Fruit fly (Drosophila melanogaster) whole organism, embryonic: ENCODE results near the gene eIF4A.
A peak's percentile ranks its signal among the peaks of the same experiment; 100 is the strongest.

Experiments used
- Antp ChIP-seq: fragments of 200-800 bp; sonication (Bioruptor generic); optimal IDR thresholded peaks from 3 replicates; lab custom pipeline; 2016; ENCODE audit warnings: missing biosample characterization, missing genetic modification characterization
- Atf-2 ChIP-seq: fragments of 200-800 bp; sonication (Bioruptor generic); optimal IDR thresholded peaks from 2 replicates; lab custom pipeline; 2016; ENCODE audit warnings: missing biosample characterization, missing genetic modification characterization
- Bteb2 ChIP-seq: fragments of 200-800 bp; sonication (Bioruptor generic); optimal IDR thresholded peaks from 2 replicates; lab custom pipeline; 2016; ENCODE audit warnings: missing biosample characterization, missing genetic modification characterization
- CG10209 ChIP-seq: fragments of 200-800 bp; sonication (Bioruptor generic); optimal IDR thresholded peaks from 3 replicates; lab custom pipeline; 2017; ENCODE audit warnings: missing biosample characterization, mild to moderate bottlenecking, missing genetic modification characterization, missing genetic modification reagents
- CG12391 ChIP-seq: fragments of 200-800 bp; sonication (Bioruptor generic); optimal IDR thresholded peaks from 3 replicates; lab custom pipeline; 2018; ENCODE audit warnings: missing biosample characterization, mild to moderate bottlenecking, missing genetic modification characterization, moderate library complexity
- CG14441 ChIP-seq: fragments of 200-800 bp; sonication (Bioruptor generic); IDR thresholded peaks from 2 replicates; pipeline ENCODE4 v1.3.6; 2022; ENCODE audit warnings: missing biosample characterization, missing genetic modification characterization
- CG14710 ChIP-seq: fragments of 200-800 bp; sonication (Bioruptor generic); optimal IDR thresholded peaks from 3 replicates; lab custom pipeline; 2019; ENCODE audit warnings: missing biosample characterization, mild to moderate bottlenecking, missing genetic modification characterization, moderate library complexity
- CG31224 ChIP-seq: fragments of 200-800 bp; sonication (Bioruptor generic); IDR thresholded peaks from 2 replicates; pipeline ENCODE4 v1.3.6; 2022; ENCODE audit warnings: missing biosample characterization, missing genetic modification characterization
- CG3838 ChIP-seq: fragments of 200-800 bp; sonication (Bioruptor generic); optimal IDR thresholded peaks from 3 replicates; lab custom pipeline; 2016; ENCODE audit warnings: missing biosample characterization, missing genetic modification characterization
- CG4328 ChIP-seq: fragments of 200-800 bp; sonication (Bioruptor generic); optimal IDR thresholded peaks from 3 replicates; lab custom pipeline; 2017; ENCODE audit warnings: missing biosample characterization, missing genetic modification reagents, missing genetic modification characterization
- CG4424 ChIP-seq: fragments of 200-800 bp; sonication (Bioruptor generic); optimal IDR thresholded peaks from 3 replicates; lab custom pipeline; 2016; ENCODE audit warnings: missing biosample characterization, missing genetic modification characterization
- CG7786 ChIP-seq: fragments of 200-800 bp; sonication (Bioruptor generic); optimal IDR thresholded peaks from 2 replicates; lab custom pipeline; 2016; ENCODE audit warnings: missing biosample characterization, missing genetic modification characterization
- CG7839 ChIP-seq: fragments of 200-800 bp; sonication (Bioruptor generic); optimal IDR thresholded peaks from 3 replicates; lab custom pipeline; 2018; ENCODE audit warnings: missing biosample characterization, mild to moderate bottlenecking, missing genetic modification characterization, moderate library complexity
- CG7987 ChIP-seq: fragments of 200-800 bp; sonication (Bioruptor generic); optimal IDR thresholded peaks from 2 replicates; lab custom pipeline; 2018; ENCODE audit warnings: missing biosample characterization, mild to moderate bottlenecking, missing genetic modification characterization, moderate library complexity
- CG8089 ChIP-seq: fragments of 200-800 bp; sonication (Bioruptor generic); optimal IDR thresholded peaks from 3 replicates; lab custom pipeline; 2016; ENCODE audit warnings: missing biosample characterization, missing genetic modification characterization
- CG9727 ChIP-seq: fragments of 200-800 bp; sonication (Bioruptor generic); optimal IDR thresholded peaks from 3 replicates; lab custom pipeline; 2017; ENCODE audit warnings: missing biosample characterization, mild to moderate bottlenecking, missing genetic modification characterization
- D ChIP-seq, 2 experiments: fragments of 200-800 bp in 1 of 2; fragments of >200 bp in 1 of 2; sonication (Bioruptor generic) in 1 of 2; optimal IDR thresholded peaks; 2 replicates in 1 of 2; 3 replicates in 1 of 2; lab custom pipeline; 2017; ENCODE audit warnings: mild to moderate bottlenecking in 1 of 2, missing biosample characterization in 1 of 2, missing genetic modification characterization in 1 of 2, missing genetic modification reagents in 1 of 2
- Dref ChIP-seq: fragments of 200-800 bp; sonication (Bioruptor generic); IDR thresholded peaks from 2 replicates; pipeline ENCODE4 v1.3.6; 2022; ENCODE audit warnings: missing biosample characterization, missing genetic modification characterization
- Eip74EF ChIP-seq, 2 experiments: fragments of 200-800 bp in 1 of 2; fragments of >200 bp in 1 of 2; sonication (Bioruptor generic) in 1 of 2; optimal IDR thresholded peaks; 2 replicates each; lab custom pipeline; 2017 to 2019; ENCODE audit warnings: missing biosample characterization in 2 of 2, missing genetic modification characterization in 2 of 2, mild to moderate bottlenecking in 1 of 2, moderate library complexity in 1 of 2
- Elba2 ChIP-seq: fragments of 200-800 bp; sonication (Bioruptor generic); optimal IDR thresholded peaks from 3 replicates; lab custom pipeline; 2016; ENCODE audit warnings: missing biosample characterization, missing genetic modification characterization
- Hmx ChIP-seq: fragments of 200-800 bp; sonication (Bioruptor generic); optimal IDR thresholded peaks from 2 replicates; lab custom pipeline; 2016; ENCODE audit warnings: missing biosample characterization, missing genetic modification characterization
- Nf-YA ChIP-seq: fragments of 200-800 bp; sonication (Bioruptor generic); IDR thresholded peaks from 2 replicates; pipeline ENCODE4 v1.3.6; 2022; ENCODE audit warnings: missing biosample characterization, missing genetic modification characterization
- Nf-YC ChIP-seq: fragments of 200-800 bp; optimal IDR thresholded peaks from 3 replicates; lab custom pipeline; 2019; ENCODE audit warnings: missing biosample characterization, mild to moderate bottlenecking, missing genetic modification characterization, moderate library complexity
- Ravus ChIP-seq: fragments of 200-800 bp; sonication (Bioruptor generic); IDR thresholded peaks from 2 replicates; pipeline ENCODE4 v1.3.6; 2022; ENCODE audit warnings: missing biosample characterization, missing genetic modification characterization
- Stat92E ChIP-seq, 3 experiments: fragments of >200 bp in 2 of 3; fragments of 200-800 bp in 1 of 3; sonication (Bioruptor generic) in 1 of 3; optimal IDR thresholded peaks; 2 replicates each; lab custom pipeline; 2017 to 2019; ENCODE audit warnings: missing biosample characterization in 3 of 3, missing genetic modification characterization in 3 of 3, mild to moderate bottlenecking in 1 of 3, moderate library complexity in 1 of 3
- Vsx1 ChIP-seq: fragments of 200-800 bp; sonication (Bioruptor generic); optimal IDR thresholded peaks from 2 replicates; lab custom pipeline; 2017; ENCODE audit warnings: missing biosample characterization, mild to moderate bottlenecking, missing genetic modification characterization, missing genetic modification reagents
- al ChIP-seq: fragments of 200-800 bp; sonication (Bioruptor generic); IDR thresholded peaks from 2 replicates; pipeline ENCODE4 v1.3.6; 2022; ENCODE audit warnings: missing biosample characterization, missing genetic modification characterization
- chif ChIP-seq, 2 experiments: fragments of 200-800 bp; sonication (Bioruptor generic); optimal IDR thresholded peaks; 3 replicates each; lab custom pipeline; 2016; ENCODE audit warnings: missing biosample characterization in 2 of 2, missing genetic modification characterization in 2 of 2
- danr ChIP-seq: fragments of 200-800 bp; sonication (Bioruptor generic); IDR thresholded peaks from 2 replicates; pipeline ENCODE4 v1.3.6; 2022; ENCODE audit warnings: missing biosample characterization, missing genetic modification characterization
- dati ChIP-seq: fragments of 200-800 bp; sonication (Bioruptor generic); IDR thresholded peaks from 2 replicates; pipeline ENCODE4 v1.3.6; 2022; ENCODE audit warnings: missing biosample characterization, missing genetic modification characterization
- dmrt99B ChIP-seq: fragments of 200-800 bp; sonication (Bioruptor generic); optimal IDR thresholded peaks from 2 replicates; lab custom pipeline; 2018; ENCODE audit warnings: missing biosample characterization, mild to moderate bottlenecking, missing genetic modification characterization, moderate library complexity
- ems ChIP-seq: fragments of 200-800 bp; sonication (Bioruptor generic); optimal IDR thresholded peaks from 3 replicates; lab custom pipeline; 2016; ENCODE audit warnings: missing biosample characterization, missing genetic modification characterization
- ftz-f1 ChIP-seq: fragments of 200-800 bp; sonication (Bioruptor generic); optimal IDR thresholded peaks from 2 replicates; lab custom pipeline; 2016; ENCODE audit warnings: missing biosample characterization, missing genetic modification characterization
- grn ChIP-seq: fragments of 200-800 bp; sonication (Bioruptor generic); optimal IDR thresholded peaks from 3 replicates; lab custom pipeline; 2017; ENCODE audit warnings: missing biosample characterization, missing genetic modification characterization
- gsb-n ChIP-seq: fragments of 200-800 bp; sonication (Bioruptor generic); optimal IDR thresholded peaks from 3 replicates; lab custom pipeline; 2018; ENCODE audit warnings: missing biosample characterization, mild to moderate bottlenecking, missing genetic modification characterization
- insv ChIP-seq, 2 experiments: fragments of 200-800 bp; sonication (Bioruptor generic); optimal IDR thresholded peaks; 3 replicates each; lab custom pipeline; 2016 to 2018; ENCODE audit warnings: missing biosample characterization in 2 of 2, missing genetic modification characterization in 2 of 2
- jing ChIP-seq: fragments of 200-800 bp; sonication (Bioruptor generic); optimal IDR thresholded peaks from 2 replicates; lab custom pipeline; 2018; ENCODE audit warnings: missing biosample characterization, mild to moderate bottlenecking, missing genetic modification characterization
- mirr ChIP-seq: fragments of 200-800 bp; sonication (Bioruptor generic); optimal IDR thresholded peaks from 3 replicates; lab custom pipeline; 2018; ENCODE audit warnings: missing biosample characterization, mild to moderate bottlenecking, missing genetic modification characterization
- nom ChIP-seq: fragments of 200-800 bp; sonication (Bioruptor generic); optimal IDR thresholded peaks from 2 replicates; lab custom pipeline; 2017; ENCODE audit warnings: missing biosample characterization, missing genetic modification characterization, mild to moderate bottlenecking, moderate library complexity, missing genetic modification reagents
- oc ChIP-seq: fragments of 200-800 bp; sonication (Bioruptor generic); optimal IDR thresholded peaks from 2 replicates; lab custom pipeline; 2018; ENCODE audit warnings: missing biosample characterization, mild to moderate bottlenecking, missing genetic modification characterization, moderate library complexity
- odd ChIP-seq: fragments of 200-800 bp; sonication (Bioruptor generic); optimal IDR thresholded peaks from 2 replicates; lab custom pipeline; 2017; ENCODE audit warnings: missing biosample characterization, mild to moderate bottlenecking, missing genetic modification characterization
- org-1 ChIP-seq: fragments of 200-800 bp; sonication (Bioruptor generic); optimal IDR thresholded peaks from 2 replicates; lab custom pipeline; 2017; ENCODE audit warnings: missing biosample characterization, missing genetic modification characterization
- otp ChIP-seq: fragments of 200-800 bp; sonication (Bioruptor generic); IDR thresholded peaks from 3 replicates; pipeline ENCODE4, ENCODE4 v1.3.6; 2022; ENCODE audit warnings: missing biosample characterization, missing genetic modification characterization
- ranshi ChIP-seq: fragments of 200-800 bp; sonication (Bioruptor generic); IDR thresholded peaks from 2 replicates; pipeline ENCODE4 v1.3.6; 2022; ENCODE audit warnings: missing biosample characterization, missing genetic modification characterization
- sc ChIP-seq, 3 experiments: fragments of >200 bp in 2 of 3; fragments of 200-800 bp in 1 of 3; sonication (Bioruptor generic) in 1 of 3; optimal IDR thresholded peaks; 2 replicates in 2 of 3; 3 replicates in 1 of 3; lab custom pipeline; 2017; ENCODE audit warnings: mild to moderate bottlenecking in 1 of 3, missing biosample characterization in 1 of 3, missing genetic modification characterization in 1 of 3, missing genetic modification reagents in 1 of 3
- sim ChIP-seq: fragments of 200-800 bp; sonication (Bioruptor generic); IDR thresholded peaks from 2 replicates; pipeline ENCODE4 v1.3.6; 2022; ENCODE audit warnings: missing biosample characterization, missing genetic modification characterization
- sima ChIP-seq: fragments of 200-800 bp; sonication (Bioruptor generic); optimal IDR thresholded peaks from 2 replicates; lab custom pipeline; 2016; ENCODE audit warnings: missing biosample characterization, missing genetic modification characterization
- slou ChIP-seq: fragments of 200-800 bp; sonication (Bioruptor generic); optimal IDR thresholded peaks from 3 replicates; lab custom pipeline; 2016; ENCODE audit warnings: missing biosample characterization, missing genetic modification characterization
- tna ChIP-seq: fragments of 200-800 bp; sonication (Bioruptor generic); IDR thresholded peaks from 2 replicates; pipeline ENCODE4 v1.3.6; 2022; ENCODE audit warnings: missing biosample characterization, missing genetic modification characterization; ENCODE audit not compliant: partially characterized antibody
- toy ChIP-seq: fragments of 200-800 bp; sonication (Bioruptor generic); IDR thresholded peaks from 2 replicates; pipeline ENCODE4 v1.3.6; 2022; ENCODE audit warnings: missing biosample characterization, missing genetic modification characterization

eIF4A gene

DNA sequence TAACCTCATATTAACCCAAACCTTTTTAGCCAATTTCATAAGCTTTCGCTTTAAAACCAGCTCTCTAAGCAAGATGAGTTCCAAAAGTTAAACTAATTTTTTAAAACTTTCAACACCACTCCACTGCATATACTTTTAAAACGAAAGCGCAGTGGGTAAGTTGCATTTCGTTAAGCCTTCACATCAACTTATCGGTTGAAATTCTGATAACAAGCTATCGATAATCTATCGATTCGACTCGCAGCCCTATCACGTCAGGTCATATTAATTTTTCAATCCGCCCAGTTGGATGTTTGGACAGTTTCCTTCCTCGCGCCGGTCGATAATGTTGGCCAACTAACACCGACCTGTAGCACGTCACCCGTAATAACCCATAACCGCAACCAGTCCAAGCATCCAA lies 4.5 kb downstream of the eIF4A start, which contains the start of gene ifc (continued):
- TF ChIP-seq dmrt99B (no peak), Elba2 (peak; percentile 52), CG4328 (peak; percentile 24), CG10209 (GFP tag; lab: Kevin White, UChicago) (peak; percentile 20), ftz-f1 (GFP tag; lab: Kevin White, UChicago) (no peak), org-1 (GFP tag; lab: Kevin White, UChicago) (no peak), slou (GFP tag; lab: Kevin White, UChicago) (peak; percentile 22), Stat92E (GFP tag; optimal IDR thresholded peaks at IDR 0.05; lab: Kevin White, UChicago) (peak in 1 of 3 experiments; percentile 14), Ravus (GFP tag; lab: Robert Waterston, UW) (no peak), odd (GFP tag; lab: Kevin White, UChicago) (no peak), Eip74EF (GFP tag; optimal IDR thresholded peaks at IDR 0.05; lab: Kevin White, UChicago) (peak in 1 of 2 experiments; percentile 53), CG7786 (GFP tag; lab: Kevin White, UChicago) (peak; percentile 54), nom (peak; percentile 46), danr (GFP tag; lab: Robert Waterston, UW) (no peak), al (GFP tag; lab: Robert Waterston, UW) (no peak), gsb-n (tag; lab: Kevin White, UChicago) (peak; percentile 15), CG4424 (GFP tag; lab: Kevin White, UChicago) (peak; percentile 51), sima (no peak), CG14441 (no peak), Vsx1 (no peak), Antp (GFP tag; lab: Kevin White, UChicago) (peak; percentile 57), chif (GFP tag; optimal IDR thresholded peaks at IDR 0.05; lab: Kevin White, UChicago) (peak in 1 of 2 experiments; percentile 59), CG12391 (tag; lab: Kevin White, UChicago) (peak; percentile 74), insv (GFP tag; optimal IDR thresholded peaks at IDR 0.05; lab: Kevin White, UChicago) (peak in 1 of 2 experiments; percentile 44), jing (GFP tag; lab: Kevin White, UChicago) (no peak), ems (GFP tag; lab: Kevin White, UChicago) (peak; percentile 38), Hmx (no peak), sc (optimal IDR thresholded peaks at IDR 0.05; lab: Kevin White, UChicago) (no peak), sc (GFP tag; optimal IDR thresholded peaks at IDR 0.05; lab: Kevin White, UChicago) (no peak), Dref (GFP tag; lab: Robert Waterston, UW) (no peak), dati (GFP tag; lab: Robert Waterston, UW) (no peak), CG31224 (GFP tag; lab: Robert Waterston, UW) (no peak), CG9727 (GFP tag; lab: Kevin White, UChicago) (peak; percentile 54), grn (GFP tag; lab: Kevin White, UChicago) (peak; percentile 47), mirr (GFP tag; lab: Kevin White, UChicago) (peak; percentile 7), CG3838 (no peak), CG14710 (tag; lab: Kevin White, UChicago) (peak; percentile 81), toy (GFP tag; lab: Robert Waterston, UW) (no peak), ranshi (GFP tag; lab: Robert Waterston, UW) (no peak), Nf-YC (peak; percentile 56), CG8089 (GFP tag; lab: Kevin White, UChicago) (peak; percentile 53), oc (peak; percentile 87), Bteb2 (GFP tag; lab: Kevin White, UChicago) (peak; percentile 47), Atf-2 (GFP tag; lab: Kevin White, UChicago) (peak; percentile 45), sim (no peak), otp (GFP tag; lab: Robert Waterston, UW) (no peak), CG7987 (GFP tag; lab: Kevin White, UChicago) (peak; percentile 6), Nf-YA (GFP tag; lab: Robert Waterston, UW) (no peak), tna (GFP tag; lab: Robert Waterston, UW) (no peak), D (optimal IDR thresholded peaks at IDR 0.05; lab: Kevin White, UChicago) (no peak), D (GFP tag; optimal IDR thresholded peaks at IDR 0.05; lab: Kevin White, UChicago) (no peak), CG7839 (peak; percentile 58)
